Fruit fly (Drosophila melanogaster) whole organism, wandering third instar larva: Measurements from ENCODE around the gene VhaAC39-2.

Source experiments
- Abd-B ChIP-seq: fragments of >200 bp; optimal IDR thresholded peaks from 2 replicates; lab custom pipeline; 2017; ENCODE audit warnings: missing biosample characterization, missing genetic modification characterization
- CG32264 ChIP-seq: fragments of 200-800 bp; sonication (Bioruptor generic); optimal IDR thresholded peaks from 2 replicates; lab custom pipeline; 2016; ENCODE audit warnings: missing biosample characterization, missing genetic modification characterization
- CG9705 ChIP-seq: fragments of 200-800 bp; sonication (Bioruptor generic); optimal IDR thresholded peaks from 2 replicates; lab custom pipeline; 2018; ENCODE audit warnings: missing biosample characterization, mild to moderate bottlenecking, missing genetic modification characterization
- CrebA ChIP-seq: fragments of 200-800 bp; sonication (Bioruptor generic); optimal IDR thresholded peaks from 2 replicates; lab custom pipeline; 2016; ENCODE audit warnings: missing biosample characterization, mild to moderate bottlenecking, missing genetic modification characterization, borderline replicate concordance
- Dfd ChIP-seq: fragments of >200 bp; optimal IDR thresholded peaks from 2 replicates; lab custom pipeline; 2017; ENCODE audit warnings: missing biosample characterization, missing genetic modification characterization
- Dif ChIP-seq: fragments of 200-275, 200-300 bp; sonication (Bioruptor generic); optimal IDR thresholded peaks from 2 replicates; lab custom pipeline; 2018; ENCODE audit warnings: missing biosample characterization, missing genetic modification characterization; ENCODE audit not compliant: partially characterized antibody
- GATAd ChIP-seq: sonication (Bioruptor generic); optimal IDR thresholded peaks from 2 replicates; lab custom pipeline; 2016; ENCODE audit warnings: missing biosample characterization, missing genetic modification characterization
- HLH106 ChIP-seq: fragments of 200-800 bp; optimal IDR thresholded peaks from 3 replicates; lab custom pipeline; 2019; ENCODE audit warnings: missing biosample characterization, mild to moderate bottlenecking, missing genetic modification characterization, moderate library complexity
- Hnf4 ChIP-seq: fragments of 200-800 bp; sonication (Bioruptor generic); optimal IDR thresholded peaks from 2 replicates; lab custom pipeline; 2016; ENCODE audit warnings: missing biosample characterization, mild to moderate bottlenecking, missing genetic modification characterization
- Hr78 ChIP-seq: fragments of >200 bp; optimal IDR thresholded peaks from 2 replicates; lab custom pipeline; 2017; ENCODE audit warnings: missing biosample characterization, missing genetic modification characterization
- Hr83 ChIP-seq: fragments of 200-300 bp; sonication (Bioruptor generic); optimal IDR thresholded peaks from 2 replicates; lab custom pipeline; 2016; ENCODE audit warnings: missing biosample characterization, mild to moderate bottlenecking, missing genetic modification characterization, moderate library complexity; ENCODE audit not compliant: poor library complexity, severe bottlenecking
- Jra ChIP-seq: sonication (Bioruptor generic); optimal IDR thresholded peaks from 2 replicates; lab custom pipeline; 2016; ENCODE audit warnings: missing biosample characterization, missing genetic modification characterization
- Mio ChIP-seq: sonication (Bioruptor generic); optimal IDR thresholded peaks from 2 replicates; lab custom pipeline; 2016; ENCODE audit warnings: missing biosample characterization, missing genetic modification characterization
- Myc ChIP-seq: fragments of >200 bp; optimal IDR thresholded peaks from 2 replicates; lab custom pipeline; 2017
- N ChIP-seq: fragments of >200 bp; optimal IDR thresholded peaks from 2 replicates; lab custom pipeline; 2018; ENCODE audit warnings: missing biosample characterization, missing external identifiers, missing genetic modification characterization
- OdsH ChIP-seq: fragments of 200-800 bp; sonication (Bioruptor generic); optimal IDR thresholded peaks from 2 replicates; lab custom pipeline; 2016; ENCODE audit warnings: missing biosample characterization, mild to moderate bottlenecking, missing genetic modification characterization
- Rel ChIP-seq, 2 experiments: fragments of 200-800 bp; sonication (Bioruptor generic) in 1 of 2; optimal IDR thresholded peaks; 2 replicates in 1 of 2; 3 replicates in 1 of 2; lab custom pipeline; 2016 to 2019; ENCODE audit warnings: mild to moderate bottlenecking in 2 of 2, missing biosample characterization in 2 of 2, missing genetic modification characterization in 2 of 2, moderate library complexity in 1 of 2
- Sp1 ChIP-seq: fragments of 200-800 bp; sonication (Bioruptor generic); optimal IDR thresholded peaks from 3 replicates; lab custom pipeline; 2019; ENCODE audit warnings: missing biosample characterization, mild to moderate bottlenecking, missing genetic modification characterization, moderate library complexity
- Vsx2 ChIP-seq: fragments of 200-300, 225-300 bp; sonication (Bioruptor generic); optimal IDR thresholded peaks from 2 replicates; lab custom pipeline; 2018; ENCODE audit warnings: missing biosample characterization, missing genetic modification characterization; ENCODE audit not compliant: partially characterized antibody
- br ChIP-seq: fragments of 200-800 bp; sonication (Bioruptor generic); optimal IDR thresholded peaks from 2 replicates; lab custom pipeline; 2016; ENCODE audit warnings: missing biosample characterization, missing genetic modification characterization
- brk ChIP-seq: fragments of 200-800 bp; sonication (Bioruptor generic); optimal IDR thresholded peaks from 2 replicates; lab custom pipeline; 2016; ENCODE audit warnings: missing biosample characterization, mild to moderate bottlenecking, missing genetic modification characterization
- dl ChIP-seq, 2 experiments: fragments of 175-275, 200-275 bp in 1 of 2; fragments of 200-275 bp in 1 of 2; sonication (Bioruptor generic); optimal IDR thresholded peaks; lab custom pipeline; 2018; ENCODE audit warnings: mild to moderate bottlenecking in 2 of 2, missing biosample characterization in 2 of 2, missing genetic modification characterization in 2 of 2, moderate library complexity in 2 of 2; ENCODE audit not compliant: partially characterized antibody in 2 of 2, insufficient read depth in 1 of 2
- dmrt93B ChIP-seq: fragments of 200-800 bp; sonication (Bioruptor generic); optimal IDR thresholded peaks from 2 replicates; lab custom pipeline; 2018; ENCODE audit warnings: missing biosample characterization, mild to moderate bottlenecking, missing genetic modification characterization
- dsf ChIP-seq: sonication (Bioruptor generic); optimal IDR thresholded peaks from 2 replicates; lab custom pipeline; 2016; ENCODE audit warnings: missing biosample characterization, missing genetic modification characterization, borderline replicate concordance
- ey ChIP-seq: fragments of 200-800 bp; sonication (Bioruptor generic); optimal IDR thresholded peaks from 2 replicates; lab custom pipeline; 2016; ENCODE audit warnings: missing biosample characterization, missing genetic modification characterization
- foxo ChIP-seq, 2 experiments: fragments of 200-800 bp; sonication (Bioruptor generic); optimal IDR thresholded peaks; 2 replicates in 1 of 2; 3 replicates in 1 of 2; lab custom pipeline; 2016 to 2017; ENCODE audit warnings: missing biosample characterization in 2 of 2, missing genetic modification characterization in 2 of 2
- fru ChIP-seq: fragments of 200-800 bp; sonication (Bioruptor generic); optimal IDR thresholded peaks from 3 replicates; lab custom pipeline; 2016; ENCODE audit warnings: missing biosample characterization, mild to moderate bottlenecking, missing genetic modification characterization
- h ChIP-seq: fragments of 200-800 bp; sonication (Bioruptor generic); optimal IDR thresholded peaks from 3 replicates; lab custom pipeline; 2016; ENCODE audit warnings: missing biosample characterization, mild to moderate bottlenecking, missing genetic modification characterization
- jim ChIP-seq: fragments of 175-275, 200-325 bp; sonication (Bioruptor generic); optimal IDR thresholded peaks from 2 replicates; lab custom pipeline; 2016; ENCODE audit warnings: missing biosample characterization, mild to moderate bottlenecking, missing genetic modification characterization
- lola ChIP-seq: fragments of >200 bp; optimal IDR thresholded peaks from 2 replicates; lab custom pipeline; 2017; ENCODE audit warnings: missing biosample characterization, missing genetic modification characterization
- pan ChIP-seq: fragments of >200 bp; optimal IDR thresholded peaks from 2 replicates; lab custom pipeline; 2017
- psq ChIP-seq: fragments of 200-800 bp; sonication (Bioruptor generic); optimal IDR thresholded peaks from 3 replicates; lab custom pipeline; 2017; ENCODE audit warnings: missing biosample characterization, mild to moderate bottlenecking, missing genetic modification characterization, moderate library complexity
- rgr ChIP-seq: fragments of 200-800 bp; sonication (Bioruptor generic); optimal IDR thresholded peaks from 3 replicates; lab custom pipeline; 2016; ENCODE audit warnings: missing biosample characterization, mild to moderate bottlenecking, missing genetic modification characterization
- sage ChIP-seq: fragments of 200-800 bp; sonication (Bioruptor generic); optimal IDR thresholded peaks from 2 replicates; lab custom pipeline; 2016; ENCODE audit warnings: missing biosample characterization, mild to moderate bottlenecking, missing genetic modification characterization
- sv ChIP-seq: fragments of 200-800 bp; sonication (Bioruptor generic); optimal IDR thresholded peaks from 3 replicates; lab custom pipeline; 2016; ENCODE audit warnings: missing biosample characterization, missing genetic modification characterization
- tai ChIP-seq: sonication (Bioruptor generic); optimal IDR thresholded peaks from 2 replicates; lab custom pipeline; 2016; ENCODE audit warnings: missing biosample characterization, missing genetic modification characterization
- usp ChIP-seq: fragments of >200 bp; optimal IDR thresholded peaks from 2 replicates; lab custom pipeline; 2017; ENCODE audit warnings: missing biosample characterization, missing genetic modification characterization
- woc ChIP-seq: sonication (Bioruptor generic); optimal IDR thresholded peaks from 2 replicates; lab custom pipeline; 2016; ENCODE audit warnings: missing biosample characterization, mild to moderate bottlenecking, missing genetic modification characterization

Gene VhaAC39-2

dm6 chr3R:23148433-23148832 is 10.7 kb downstream of the VhaAC39-2 start:
- TF ChIP-seq CG32264 (GFP tag; lab: Kevin White, UChicago) = no peak
- TF ChIP-seq Hr83 (GFP tag; lab: Kevin White, UChicago) = no peak
- TF ChIP-seq ey (GFP tag; lab: Kevin White, UChicago) = peak; percentile 71
- no peak for TF ChIP-seq Vsx2 (GFP tag; lab: Kevin White, UChicago)
- peak; percentile 46 for TF ChIP-seq rgr (GFP tag; lab: Kevin White, UChicago)
- no peak for TF ChIP-seq lola (GFP tag; lab: Kevin White, UChicago)
- TF ChIP-seq N (GFP tag; lab: Kevin White, UChicago) = no peak
- TF ChIP-seq psq (GFP tag; lab: Kevin White, UChicago) = no peak
- no peak for TF ChIP-seq pan (lab: Kevin White, UChicago)
- peak; percentile 63 for TF ChIP-seq dmrt93B
- TF ChIP-seq sage (GFP tag; lab: Kevin White, UChicago) = no peak
- TF ChIP-seq Dfd (GFP tag; lab: Kevin White, UChicago) = no peak
- TF ChIP-seq dl (GFP tag; optimal IDR thresholded peaks at IDR 0.05; lab: Kevin White, UChicago; ENCODE audit: insufficient read depth in 1 of 2, partially characterized antibody in 2 of 2) = no peak
- TF ChIP-seq Mio = no peak
- peak in 1 of 2 experiments; percentile 65 for TF ChIP-seq foxo (GFP tag; optimal IDR thresholded peaks at IDR 0.05; lab: Kevin White, UChicago)
- TF ChIP-seq HLH106 (tag; lab: Kevin White, UChicago) = peak; percentile 82
- peak; percentile 67 for TF ChIP-seq h (GFP tag; lab: Kevin White, UChicago)
- peak; percentile 21 for TF ChIP-seq Myc (lab: Kevin White, UChicago)
- no peak for TF ChIP-seq GATAd
- no peak for TF ChIP-seq brk (GFP tag; lab: Kevin White, UChicago)
- TF ChIP-seq CG9705 (GFP tag; lab: Kevin White, UChicago) = peak; percentile 47
- no peak for TF ChIP-seq Rel (GFP tag; optimal IDR thresholded peaks at IDR 0.05; lab: Kevin White, UChicago)
- peak; percentile 34 for TF ChIP-seq Rel (tag; optimal IDR thresholded peaks at IDR 0.05; lab: Kevin White, UChicago)
- TF ChIP-seq sv (GFP tag; lab: Kevin White, UChicago) = no peak
- TF ChIP-seq OdsH (GFP tag; lab: Kevin White, UChicago) = peak; percentile 59
- no peak for TF ChIP-seq dsf (GFP tag; lab: Kevin White, UChicago)
- TF ChIP-seq Sp1 = peak; percentile 55
- TF ChIP-seq tai (GFP tag; lab: Kevin White, UChicago) = no peak
- TF ChIP-seq CrebA (GFP tag; lab: Kevin White, UChicago) = no peak
- TF ChIP-seq Abd-B (GFP tag; lab: Kevin White, UChicago) = no peak
- peak; percentile 75 for TF ChIP-seq fru (GFP tag; lab: Kevin White, UChicago)
- TF ChIP-seq Hnf4 (GFP tag; lab: Kevin White, UChicago) = no peak
- TF ChIP-seq Jra (GFP tag; lab: Kevin White, UChicago) = no peak
- TF ChIP-seq br (GFP tag; lab: Kevin White, UChicago) = peak; percentile 39
- TF ChIP-seq Dif = no peak
- TF ChIP-seq usp (GFP tag; lab: Kevin White, UChicago) = no peak
- peak; percentile 91 for TF ChIP-seq woc (GFP tag; lab: Kevin White, UChicago)
- no peak for TF ChIP-seq Hr78 (GFP tag; lab: Kevin White, UChicago)
- no peak for TF ChIP-seq jim (GFP tag; lab: Kevin White, UChicago)

- TF ChIP-seq HLH106 (tag; lab: Kevin White, UChicago) (peak; percentile 62), fru (GFP tag; lab: Kevin White, UChicago) (peak; percentile 55), psq (GFP tag; lab: Kevin White, UChicago) (peak; percentile 11), Vsx2 (GFP tag; lab: Kevin White, UChicago) (no peak), Jra (GFP tag; lab: Kevin White, UChicago) (no peak), Mio (no peak), Hr78 (GFP tag; lab: Kevin White, UChicago) (no peak), Hnf4 (GFP tag; lab: Kevin White, UChicago) (peak; percentile 7), Abd-B (GFP tag; lab: Kevin White, UChicago) (no peak), woc (GFP tag; lab: Kevin White, UChicago) (peak; percentile 30), rgr (GFP tag; lab: Kevin White, UChicago) (peak; percentile 52), foxo (GFP tag; optimal IDR thresholded peaks at IDR 0.05; lab: Kevin White, UChicago) (peak in 1 of 2 experiments; percentile 49), Dfd (GFP tag; lab: Kevin White, UChicago) (no peak), CrebA (GFP tag; lab: Kevin White, UChicago) (no peak), ey (GFP tag; lab: Kevin White, UChicago) (peak; percentile 43), sv (GFP tag; lab: Kevin White, UChicago) (no peak), dmrt93B (peak; percentile 36), br (GFP tag; lab: Kevin White, UChicago) (peak; percentile 63), OdsH (GFP tag; lab: Kevin White, UChicago) (peak; percentile 42), h (GFP tag; lab: Kevin White, UChicago) (peak; percentile 82), Sp1 (peak; percentile 50), brk (GFP tag; lab: Kevin White, UChicago) (no peak), lola (GFP tag; lab: Kevin White, UChicago) (no peak)
Observed at dm6 chr3R:23147625-23148024, 11.5 kb downstream of the VhaAC39-2 start.
